Worm (Caenorhabditis elegans) whole organism, L2 larva: ENCODE data around the gene srx-88.

Experiments used
- C34F6.9 ChIP-seq: fragments of 150-350 bp; optimal IDR thresholded peaks from 2 replicates; lab custom pipeline; 2014; ENCODE audit warnings: missing biosample characterization, missing genetic modification characterization
- R02D3.7 ChIP-seq: fragments of 150-350 bp; optimal IDR thresholded peaks from 2 replicates; lab custom pipeline; 2014; ENCODE audit warnings: missing biosample characterization, missing genetic modification characterization
- ZK546.5 ChIP-seq: sonication (generic microtip); optimal IDR thresholded peaks from 2 replicates; lab custom pipeline; 2017; ENCODE audit warnings: missing biosample characterization, missing genetic modification characterization
- aly-2 ChIP-seq: fragments of 150-350 bp; optimal IDR thresholded peaks from 2 replicates; lab custom pipeline; 2014; ENCODE audit warnings: missing biosample characterization, missing genetic modification characterization
- ama-1 ChIP-seq: fragments of 150-350 bp; optimal IDR thresholded peaks from 2 replicates; lab custom pipeline; 2018; ENCODE audit warnings: inconsistent platforms
- blmp-1 ChIP-seq: sonication (generic microtip); optimal IDR thresholded peaks from 2 replicates; lab custom pipeline; 2017; ENCODE audit warnings: missing genetic modification characterization, mild to moderate bottlenecking, missing compliant biosample characterization, antibody characterized with exemption, moderate library complexity; ENCODE audit not compliant: insufficient read depth
- ceh-16 ChIP-seq: fragments of 150-350 bp; optimal IDR thresholded peaks from 2 replicates; lab custom pipeline; 2014; ENCODE audit warnings: missing biosample characterization, missing genetic modification characterization
- ceh-82 ChIP-seq: fragments of 150-350 bp; optimal IDR thresholded peaks from 2 replicates; lab custom pipeline; 2014; ENCODE audit warnings: missing biosample characterization, missing genetic modification characterization
- crh-2 ChIP-seq: sonication (generic microtip); optimal IDR thresholded peaks from 2 replicates; lab custom pipeline; 2017; ENCODE audit warnings: missing biosample characterization, missing genetic modification characterization
- dmd-4 ChIP-seq: sonication (generic microtip); optimal IDR thresholded peaks from 2 replicates; lab custom pipeline; 2017; ENCODE audit warnings: missing biosample characterization, missing genetic modification characterization
- egl-27 ChIP-seq: sonication (generic microtip); optimal IDR thresholded peaks from 3 replicates; lab custom pipeline; 2017; ENCODE audit warnings: missing biosample characterization, missing genetic modification reagents, missing genetic modification characterization
- elt-1 ChIP-seq: fragments of 150-350 bp; optimal IDR thresholded peaks from 2 replicates; lab custom pipeline; 2014; ENCODE audit warnings: missing biosample characterization, missing genetic modification characterization
- elt-3 ChIP-seq: sonication (generic microtip); optimal IDR thresholded peaks from 2 replicates; lab custom pipeline; 2017; ENCODE audit warnings: missing biosample characterization, missing genetic modification characterization
- fos-1 ChIP-seq: fragments of 150-350 bp; optimal IDR thresholded peaks from 2 replicates; lab custom pipeline; 2014; ENCODE audit warnings: missing biosample characterization, missing genetic modification characterization
- gmeb-1 ChIP-seq: fragments of 150-350 bp; optimal IDR thresholded peaks from 2 replicates; lab custom pipeline; 2014; ENCODE audit warnings: missing biosample characterization, missing genetic modification characterization
- lin-11 ChIP-seq: fragments of 150-350 bp; sonication (generic microtip); optimal IDR thresholded peaks from 2 replicates; lab custom pipeline; 2014; ENCODE audit warnings: missing biosample characterization, missing genetic modification characterization, inconsistent platforms, mixed read lengths
- lin-13 ChIP-seq: fragments of 150-350 bp; optimal IDR thresholded peaks from 2 replicates; lab custom pipeline; 2014; ENCODE audit warnings: missing biosample characterization, missing genetic modification reagents, missing genetic modification characterization
- lin-39 ChIP-seq: fragments of 150-350 bp; optimal IDR thresholded peaks from 2 replicates; lab custom pipeline; 2014; ENCODE audit warnings: missing biosample characterization, missing genetic modification reagents, missing genetic modification characterization
- lsy-2 ChIP-seq, 2 experiments: fragments of 150-350 bp in 1 of 2; sonication (generic microtip) in 1 of 2; optimal IDR thresholded peaks; 2 replicates each; lab custom pipeline; 2014 to 2017; ENCODE audit warnings: missing biosample characterization in 2 of 2, missing genetic modification characterization in 2 of 2
- mab-5 ChIP-seq: fragments of 150-350 bp; optimal IDR thresholded peaks from 2 replicates; lab custom pipeline; 2014; ENCODE audit warnings: missing biosample characterization, missing genetic modification characterization
- mbf-1 ChIP-seq: sonication (generic microtip); optimal IDR thresholded peaks from 2 replicates; lab custom pipeline; 2017; ENCODE audit warnings: missing biosample characterization, missing genetic modification characterization
- nhr-10 ChIP-seq: sonication (generic microtip); optimal IDR thresholded peaks from 2 replicates; lab custom pipeline; 2017; ENCODE audit warnings: missing biosample characterization, missing genetic modification characterization
- nhr-12 ChIP-seq: fragments of 150-350 bp; optimal IDR thresholded peaks from 2 replicates; lab custom pipeline; 2014; ENCODE audit warnings: missing biosample characterization, missing genetic modification characterization
- nhr-129 ChIP-seq: fragments of 150-350 bp; optimal IDR thresholded peaks from 2 replicates; lab custom pipeline; 2014; ENCODE audit warnings: missing biosample characterization, missing genetic modification characterization
- nhr-21 ChIP-seq: fragments of 150-350 bp; optimal IDR thresholded peaks from 2 replicates; lab custom pipeline; 2014; ENCODE audit warnings: missing biosample characterization, missing genetic modification characterization
- nhr-23 ChIP-seq: fragments of 150-350 bp; optimal IDR thresholded peaks from 2 replicates; lab custom pipeline; 2014; ENCODE audit warnings: missing biosample characterization, missing genetic modification reagents, missing genetic modification characterization
- nhr-25 ChIP-seq: fragments of 150-350 bp; sonication (generic microtip); optimal IDR thresholded peaks from 3 replicates; lab custom pipeline; 2014; ENCODE audit warnings: missing biosample characterization, missing genetic modification characterization
- nhr-6 ChIP-seq: fragments of 150-350 bp; optimal IDR thresholded peaks from 2 replicates; lab custom pipeline; 2014; ENCODE audit warnings: missing biosample characterization, missing genetic modification characterization
- nhr-77 ChIP-seq: fragments of 150-350 bp; optimal IDR thresholded peaks from 2 replicates; lab custom pipeline; 2014; ENCODE audit warnings: missing biosample characterization, missing genetic modification characterization
- peb-1 ChIP-seq: fragments of 150-350 bp; optimal IDR thresholded peaks from 2 replicates; lab custom pipeline; 2014; ENCODE audit warnings: missing biosample characterization, missing genetic modification characterization
- sem-4 ChIP-seq: fragments of 150-350 bp; optimal IDR thresholded peaks from 2 replicates; lab custom pipeline; 2014; ENCODE audit warnings: missing biosample characterization, missing genetic modification reagents, missing genetic modification characterization
- skn-1 ChIP-seq: sonication (generic microtip); optimal IDR thresholded peaks from 2 replicates; lab custom pipeline; 2017; ENCODE audit warnings: missing biosample characterization, missing genetic modification characterization
- sma-3 ChIP-seq: sonication (generic microtip); optimal IDR thresholded peaks from 2 replicates; lab custom pipeline; 2016; ENCODE audit warnings: missing genetic modification reagents, missing genetic modification characterization, missing compliant biosample characterization
- sma-9 ChIP-seq, 2 experiments: fragments of 150-350 bp in 1 of 2; sonication (generic microtip) in 1 of 2; optimal IDR thresholded peaks; 2 replicates each; lab custom pipeline; 2014 to 2016; ENCODE audit warnings: missing genetic modification characterization in 2 of 2, mild to moderate bottlenecking in 1 of 2, missing biosample characterization in 1 of 2, missing compliant biosample characterization in 1 of 2, missing genetic modification reagents in 1 of 2, moderate library complexity in 1 of 2
- snpc-4 ChIP-seq: fragments of 150-350 bp; optimal IDR thresholded peaks from 2 replicates; lab custom pipeline; 2014; ENCODE audit warnings: missing biosample characterization, missing genetic modification characterization
- unc-39 ChIP-seq: fragments of 150-350 bp; optimal IDR thresholded peaks from 2 replicates; lab custom pipeline; 2014; ENCODE audit warnings: missing biosample characterization, missing genetic modification characterization
- unc-55 ChIP-seq: fragments of 150-350 bp; sonication (generic microtip); optimal IDR thresholded peaks from 3 replicates; lab custom pipeline; 2014; ENCODE audit warnings: missing biosample characterization, missing genetic modification reagents, missing genetic modification characterization
- unc-62 ChIP-seq: fragments of 150-350 bp; optimal IDR thresholded peaks from 2 replicates; lab custom pipeline; 2014; ENCODE audit warnings: missing biosample characterization, missing genetic modification reagents, missing genetic modification characterization
- zag-1 ChIP-seq: fragments of 150-350 bp; optimal IDR thresholded peaks from 2 replicates; lab custom pipeline; 2014; ENCODE audit warnings: missing biosample characterization, missing genetic modification characterization
- ztf-11 ChIP-seq: sonication (generic microtip); optimal IDR thresholded peaks from 2 replicates; lab custom pipeline; 2017; ENCODE audit warnings: missing biosample characterization, missing genetic modification characterization
- ztf-4 ChIP-seq: fragments of 150-350 bp; optimal IDR thresholded peaks from 2 replicates; lab custom pipeline; 2014; ENCODE audit warnings: missing biosample characterization, missing genetic modification characterization

srx-88 gene

ce11 chrV:11548914-11549406 lies 34.4 kb upstream of the srx-88 start, which contains the start of the genes F38B7.17 and F38B7.3 (continued):
- TF ChIP-seq egl-27: no peak
- TF ChIP-seq dmd-4 (tag; lab: Kevin White, UChicago): no peak
- TF ChIP-seq lin-13 (GFP tag; lab: Kevin White, UChicago): peak; percentile 38

ce11 chrV:11552379-11552778 lies 30.9 kb upstream of the srx-88 start, which contains the start of gene srx-85:
Gene srx-85, plus strand, starts transcription at chrV:11552679.
- TF ChIP-seq aly-2 (tag; lab: Kevin White, UChicago) (no peak), blmp-1 (tag; lab: Kevin White, UChicago) (no peak), peb-1 (no peak), nhr-129 (tag; lab: Kevin White, UChicago) (no peak)

- no peak for TF ChIP-seq lin-13 (GFP tag; lab: Kevin White, UChicago)
- TF ChIP-seq ama-1 (lab: Kevin White, UChicago): no peak
- TF ChIP-seq C34F6.9: no peak
- TF ChIP-seq lin-11 (tag; lab: Kevin White, UChicago): no peak
- TF ChIP-seq unc-62 (GFP tag; lab: Kevin White, UChicago): no peak
- TF ChIP-seq aly-2 (tag; lab: Kevin White, UChicago): no peak
- TF ChIP-seq mbf-1 (tag; lab: Kevin White, UChicago): no peak
- TF ChIP-seq fos-1 (tag; lab: Kevin White, UChicago): no peak
- TF ChIP-seq lsy-2 (tag; optimal IDR thresholded peaks at IDR 0.05; lab: Kevin White, UChicago): no peak
Observed at ce11 chrV:11554260-11554659, 29.1 kb upstream of the srx-88 start, which contains the start of gene duo-1. Gene duo-1, plus strand, starts transcription at chrV:11554630.

ce11 chrV:11562643-11563042 lies 20.7 kb upstream of the srx-88 start, which contains the start of gene srx-86:
Gene srx-86, plus strand, starts transcription at chrV:11562943.
- TF ChIP-seq aly-2 (tag; lab: Kevin White, UChicago) (no peak), lin-13 (GFP tag; lab: Kevin White, UChicago) (no peak), gmeb-1 (no peak), nhr-10 (tag; lab: Kevin White, UChicago) (no peak), unc-39 (no peak), nhr-25 (no peak), ztf-11 (tag; lab: Kevin White, UChicago) (no peak), R02D3.7 (tag; lab: Kevin White, UChicago) (no peak), ceh-82 (no peak), unc-55 (GFP tag; lab: Kevin White, UChicago) (no peak)
- TF ChIP-seq, all 48 proteins: peak for 0

ce11 chrV:11564573-11564972 lies 18.7 kb upstream of the srx-88 start, which contains the start of gene srx-87:
Gene srx-87, plus strand, starts transcription at chrV:11564873.
- TF ChIP-seq mab-5 (no peak), crh-2 (tag; lab: Kevin White, UChicago) (no peak), aly-2 (tag; lab: Kevin White, UChicago) (no peak), nhr-23 (no peak), ztf-11 (tag; lab: Kevin White, UChicago) (no peak), ceh-82 (no peak), skn-1 (tag; lab: Kevin White, UChicago) (no peak), ZK546.5 (no peak), mbf-1 (tag; lab: Kevin White, UChicago) (no peak), elt-1 (tag; lab: Kevin White, UChicago) (no peak), ceh-16 (tag; lab: Kevin White, UChicago) (no peak), sma-9 (GFP tag; optimal IDR thresholded peaks at IDR 0.05; lab: Kevin White, UChicago) (no peak), sma-9 (tag; optimal IDR thresholded peaks at IDR 0.05; lab: Kevin White, UChicago) (no peak), nhr-12 (tag; lab: Kevin White, UChicago) (no peak), unc-55 (GFP tag; lab: Kevin White, UChicago) (no peak), R02D3.7 (tag; lab: Kevin White, UChicago) (no peak), egl-27 (no peak)

- no peak for TF ChIP-seq nhr-77 (tag; lab: Kevin White, UChicago)
- no peak for TF ChIP-seq zag-1 (tag; lab: Kevin White, UChicago)
- TF ChIP-seq snpc-4 (tag; lab: Kevin White, UChicago): no peak
- no peak for TF ChIP-seq peb-1
- TF ChIP-seq sma-3 (GFP tag; lab: Kevin White, UChicago): no peak
- TF ChIP-seq nhr-6 (tag; lab: Kevin White, UChicago): no peak
- TF ChIP-seq lin-13 (GFP tag; lab: Kevin White, UChicago): no peak
- no peak for TF ChIP-seq mab-5
- TF ChIP-seq unc-55 (GFP tag; lab: Kevin White, UChicago): no peak
- TF ChIP-seq ztf-4 (tag; lab: Kevin White, UChicago): peak; percentile 1
- TF ChIP-seq gmeb-1: no peak
- no peak for TF ChIP-seq egl-27
- TF ChIP-seq sem-4 (tag; lab: Kevin White, UChicago): no peak
- no peak for TF ChIP-seq lsy-2 (tag; optimal IDR thresholded peaks at IDR 0.05; lab: Kevin White, UChicago)
- TF ChIP-seq nhr-129 (tag; lab: Kevin White, UChicago): peak; percentile 41
- peak; percentile 4 for TF ChIP-seq nhr-21
- no peak for TF ChIP-seq ceh-82
- no peak for TF ChIP-seq unc-62 (GFP tag; lab: Kevin White, UChicago)
- no peak for TF ChIP-seq elt-1 (tag; lab: Kevin White, UChicago)
- TF ChIP-seq lin-39: no peak
- no peak for TF ChIP-seq elt-3 (tag; lab: Kevin White, UChicago)
- TF ChIP-seq sma-9 (GFP tag; optimal IDR thresholded peaks at IDR 0.05; lab: Kevin White, UChicago): peak; percentile 42
- TF ChIP-seq sma-9 (tag; optimal IDR thresholded peaks at IDR 0.05; lab: Kevin White, UChicago): no peak
Observed at ce11 chrV:11570169-11570651, 13.1 kb upstream of the srx-88 start, which contains the start of the genes nhr-101 and pms-2. Gene nhr-101, plus strand, starts transcription at chrV:11570476. Gene pms-2, minus strand, starts transcription at chrV:11570601.
